Worm (Caenorhabditis elegans): Measurements from ENCODE around the gene nra-1.

nra-1 gene

ce11 chrIV:17280441-17280939 is 3.5 kb downstream of the nra-1 start:
- TF ChIP-seq zip-5 (tag; optimal IDR thresholded peaks at IDR 0.05) (no peak), C38D4.7 (GFP tag; optimal IDR thresholded peaks at IDR 0.05) (no peak), tbx-2 (tag; optimal IDR thresholded peaks at IDR 0.05) (no peak), ceh-34 (tag; optimal IDR thresholded peaks at IDR 0.05) (no peak), rnt-1 (tag; optimal IDR thresholded peaks at IDR 0.05) (no peak), nhr-232 (tag; optimal IDR thresholded peaks at IDR 0.05) (no peak), hlh-13 (GFP tag; optimal IDR thresholded peaks at IDR 0.05) (no peak), sox-4 (tag; optimal IDR thresholded peaks at IDR 0.05) (no peak), hlh-15 (tag; optimal IDR thresholded peaks at IDR 0.05) (no peak), ceh-6 (GFP tag; optimal IDR thresholded peaks at IDR 0.05) (no peak), madf-2 (tag; optimal IDR thresholded peaks at IDR 0.05) (no peak), ceh-2 (tag; optimal IDR thresholded peaks at IDR 0.05) (no peak), pag-3 (tag; optimal IDR thresholded peaks at IDR 0.05; ENCODE audit: borderline replicate concordance) (no peak), pqm-1 (tag; optimal IDR thresholded peaks at IDR 0.05) (no peak), eyg-1 (tag; optimal IDR thresholded peaks at IDR 0.05) (no peak)

ce11 chrIV:17279592-17280440 is 4.2 kb downstream of the nra-1 start:
- TF ChIP-seq ceh-48 (tag; optimal IDR thresholded peaks at IDR 0.05) (no peak), T23F11.4 (GFP tag; optimal IDR thresholded peaks at IDR 0.05) (no peak), unc-86 (tag; optimal IDR thresholded peaks at IDR 0.05) (no peak), ceh-19 (GFP tag; optimal IDR thresholded peaks at IDR 0.05) (no peak), pax-1 (tag; optimal IDR thresholded peaks at IDR 0.05) (no peak), ceh-18 (tag; optimal IDR thresholded peaks at IDR 0.05) (no peak)

- no peak for TF ChIP-seq tbx-2 (tag; optimal IDR thresholded peaks at IDR 0.05)
- no peak for TF ChIP-seq pax-1 (tag; optimal IDR thresholded peaks at IDR 0.05)
- TF ChIP-seq Y22D7AL.16 (tag; optimal IDR thresholded peaks at IDR 0.05) = no peak
- no peak for TF ChIP-seq hlh-8 (tag; optimal IDR thresholded peaks at IDR 0.05)
- no peak for TF ChIP-seq npax-4 (tag; optimal IDR thresholded peaks at IDR 0.05)
- TF ChIP-seq K02D7.2 (tag; optimal IDR thresholded peaks at IDR 0.05) = no peak
- TF ChIP-seq zip-5 (tag; optimal IDR thresholded peaks at IDR 0.05) = no peak
- no peak for TF ChIP-seq K09A11.1 (tag; optimal IDR thresholded peaks at IDR 0.05; ENCODE audit: insufficient read depth)
- no peak for TF ChIP-seq pqm-1 (tag; optimal IDR thresholded peaks at IDR 0.05)
- no peak for TF ChIP-seq pha-2 (tag; optimal IDR thresholded peaks at IDR 0.05)
Measured at ce11 chrIV:17278861-17279591, 5.0 kb downstream of the nra-1 start, which contains the start of gene hsp-1. TSS of gene hsp-1 (plus strand) at chrIV:17278959.

- peak; percentile 93 for TF ChIP-seq nhr-11 (tag; optimal IDR thresholded peaks at IDR 0.05)
- no peak for TF ChIP-seq pag-3 (tag; optimal IDR thresholded peaks at IDR 0.05; ENCODE audit: borderline replicate concordance)
- peak; percentile 71 for TF ChIP-seq che-1 (tag; optimal IDR thresholded peaks at IDR 0.05)
- peak; percentile 78 for TF ChIP-seq K09A11.1 (tag; optimal IDR thresholded peaks at IDR 0.05; ENCODE audit: insufficient read depth)
- TF ChIP-seq elt-2 (tag; optimal IDR thresholded peaks at IDR 0.05) = peak; percentile 82
- peak; percentile 98 for TF ChIP-seq ref-2 (tag; optimal IDR thresholded peaks at IDR 0.05)
- TF ChIP-seq pha-2 (tag; optimal IDR thresholded peaks at IDR 0.05) = peak; percentile 82
- no peak for TF ChIP-seq hlh-6 (tag; optimal IDR thresholded peaks at IDR 0.05)
- TF ChIP-seq nfya-1 (tag; optimal IDR thresholded peaks at IDR 0.05) = peak; percentile 94
- TF ChIP-seq ama-1 (optimal IDR thresholded peaks at IDR 0.05) = no peak
- peak; percentile 46 for TF ChIP-seq hlh-30 (tag; optimal IDR thresholded peaks at IDR 0.05; ENCODE audit: insufficient read depth)
- peak; percentile 35 for TF ChIP-seq tbx-7 (tag; optimal IDR thresholded peaks at IDR 0.05)
- peak; percentile 65 for TF ChIP-seq pqm-1 (tag; optimal IDR thresholded peaks at IDR 0.05)
- TF ChIP-seq lin-11 (tag; optimal IDR thresholded peaks at IDR 0.05) = peak; percentile 3
- TF ChIP-seq F13H6.1 (tag; optimal IDR thresholded peaks at IDR 0.05) = peak; percentile 60
- peak; percentile 89 for TF ChIP-seq unc-55 (GFP tag; optimal IDR thresholded peaks at IDR 0.05)
- peak; percentile 92 for TF ChIP-seq dve-1 (tag; optimal IDR thresholded peaks at IDR 0.05)
- no peak for TF ChIP-seq ceh-22 (tag; optimal IDR thresholded peaks at IDR 0.05)
- TF ChIP-seq gmeb-2 (tag; optimal IDR thresholded peaks at IDR 0.05) = peak; percentile 60
- peak; percentile 63 for TF ChIP-seq ceh-48 (tag; optimal IDR thresholded peaks at IDR 0.05)
- TF ChIP-seq ttx-3 (tag; optimal IDR thresholded peaks at IDR 0.05) = peak; percentile 47
- TF ChIP-seq hlh-13 (GFP tag; optimal IDR thresholded peaks at IDR 0.05) = no peak
- peak; percentile 54 for TF ChIP-seq sox-4 (tag; optimal IDR thresholded peaks at IDR 0.05)
- no peak for TF ChIP-seq npax-4 (tag; optimal IDR thresholded peaks at IDR 0.05)
- peak; percentile 42 for TF ChIP-seq ahr-1 (tag; optimal IDR thresholded peaks at IDR 0.05)
Measured at ce11 chrIV:17278363-17278762, 5.6 kb downstream of the nra-1 start.

Data from whole organism, late embryonic.